Fruit fly (Drosophila melanogaster): ENCODE data around the gene dsh.

The dsh gene

DNA sequence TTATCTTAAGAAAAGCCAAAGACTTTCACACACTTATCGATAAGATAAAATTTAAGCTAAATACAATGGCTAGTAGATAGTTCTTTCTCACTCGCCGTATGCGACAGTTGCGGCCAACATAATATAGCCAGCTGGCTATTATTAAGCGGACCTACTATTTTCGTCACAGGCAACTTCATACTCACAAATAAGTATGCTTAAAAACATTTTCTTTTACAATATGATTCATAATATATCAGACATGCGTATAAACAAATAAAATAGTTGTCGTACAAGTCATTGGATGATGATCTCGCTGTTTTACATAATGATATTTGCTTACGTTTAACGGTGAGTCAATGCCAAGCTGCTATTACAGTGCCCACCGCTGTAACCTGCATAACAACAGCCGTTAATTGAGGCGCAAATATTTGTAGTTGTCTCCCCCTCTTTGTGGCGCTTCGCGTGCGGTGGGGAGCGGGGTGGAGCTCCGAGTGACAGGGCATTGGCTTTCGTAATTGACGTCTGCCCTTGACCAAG lies 29.4 kb upstream of the dsh start (continued):
- TF ChIP-seq oc (tag; optimal IDR thresholded peaks at IDR 0.05), result peak; percentile 68
- no peak for TF ChIP-seq Scr (GFP tag; IDR thresholded peaks at IDR 0.05; ENCODE audit: partially characterized antibody)
- no peak; the same call in 2 of the 3 replicates for TF ChIP-seq croc (GFP tag; conservative IDR thresholded peaks at IDR 0.05)
- no peak for TF ChIP-seq prd (optimal IDR thresholded peaks at IDR 0.05)
- TF ChIP-seq prd (GFP tag; IDR thresholded peaks at IDR 0.05), result peak; percentile 52
- TF ChIP-seq Trl (optimal IDR thresholded peaks at IDR 0.05), result no peak
- TF ChIP-seq Trl (GFP tag; optimal IDR thresholded peaks at IDR 0.05), result peak; percentile 73
- no peak for TF ChIP-seq CG10565 (GFP tag; optimal IDR thresholded peaks at IDR 0.05)
- peak; percentile 73 for TF ChIP-seq CG7556 (GFP tag; optimal IDR thresholded peaks at IDR 0.05)
- TF ChIP-seq Sox100B (GFP tag; optimal IDR thresholded peaks at IDR 0.05), result peak; percentile 82
- peak; percentile 9 for TF ChIP-seq Dad (GFP tag; optimal IDR thresholded peaks at IDR 0.05)
- no peak for TF ChIP-seq CG16779 (GFP tag; IDR thresholded peaks at IDR 0.05)
- no peak for TF ChIP-seq crc (GFP tag; optimal IDR thresholded peaks at IDR 0.05)
- no peak for TF ChIP-seq CG43689 (GFP tag; IDR thresholded peaks at IDR 0.05)
- TF ChIP-seq ttk (GFP tag; IDR thresholded peaks at IDR 0.05), result peak; percentile 51
- peak; percentile 47 for TF ChIP-seq Rx (GFP tag; IDR thresholded peaks at IDR 0.05)
- TF ChIP-seq en (GFP tag; optimal IDR thresholded peaks at IDR 0.05), result peak; percentile 60
- TF ChIP-seq tio (GFP tag; optimal IDR thresholded peaks at IDR 0.05), result peak; percentile 66
- peak; percentile 67 for TF ChIP-seq Atf6 (GFP tag; IDR thresholded peaks at IDR 0.05)
- peak; percentile 73 for TF ChIP-seq CG17385 (GFP tag; optimal IDR thresholded peaks at IDR 0.05)
- no peak for TF ChIP-seq bigmax (GFP tag; optimal IDR thresholded peaks at IDR 0.05)
- no peak for TF ChIP-seq sna (GFP tag; IDR thresholded peaks at IDR 0.05; ENCODE audit: partially characterized antibody)
- peak; percentile 63 for TF ChIP-seq gro (GFP tag; optimal IDR thresholded peaks at IDR 0.05)
- TF ChIP-seq CG33213 (GFP tag; optimal IDR thresholded peaks at IDR 0.05), result peak; percentile 43
- TF ChIP-seq MBD-R2 (GFP tag; IDR thresholded peaks at IDR 0.05), result peak; percentile 44; the same call in 1 of the 2 replicates
- peak; percentile 52 for TF ChIP-seq nerfin-1 (tag; optimal IDR thresholded peaks at IDR 0.05)
- no peak for TF ChIP-seq dm (GFP tag; optimal IDR thresholded peaks at IDR 0.05)
- TF ChIP-seq dmrt99B (tag; optimal IDR thresholded peaks at IDR 0.05), result peak; percentile 83
- TF ChIP-seq amos (GFP tag; IDR thresholded peaks at IDR 0.05; ENCODE audit: partially characterized antibody), result no peak; the same call in 1 of the 2 replicates
- TF ChIP-seq Camta (GFP tag; optimal IDR thresholded peaks at IDR 0.05), result peak; percentile 49
- TF ChIP-seq CG32772 (GFP tag; IDR thresholded peaks at IDR 0.05), result peak; percentile 51; the same call in 1 of the 2 replicates
- no peak for TF ChIP-seq ash1 (GFP tag; optimal IDR thresholded peaks at IDR 0.05)
- no peak for TF ChIP-seq CG6175 (GFP tag; IDR thresholded peaks at IDR 0.05)
- 0 out of 3 replicates have a peak, but pooled peaks have one; percentile 7 for TF ChIP-seq Optix (GFP tag; IDR thresholded peaks at IDR 0.05)
- TF ChIP-seq grn (GFP tag; optimal IDR thresholded peaks at IDR 0.05), result no peak
- TF ChIP-seq CG32532 (GFP tag; IDR thresholded peaks at IDR 0.05), result peak; percentile 76
- TF ChIP-seq Gsc (GFP tag; IDR thresholded peaks at IDR 0.05), result no peak
- TF ChIP-seq Spps (tag; optimal IDR thresholded peaks at IDR 0.05), result peak; percentile 19
- TF ChIP-seq aop (GFP tag; IDR thresholded peaks at IDR 0.05), result no peak
- TF ChIP-seq unc-4 (GFP tag; IDR thresholded peaks at IDR 0.05; ENCODE audit: partially characterized antibody), result no peak
- TF ChIP-seq phol (tag; optimal IDR thresholded peaks at IDR 0.05), result peak; percentile 74
- TF ChIP-seq kay (GFP tag; optimal IDR thresholded peaks at IDR 0.05), result peak; percentile 78
- TF ChIP-seq CG34422 (GFP tag; IDR thresholded peaks at IDR 0.05), result peak; percentile 62
- peak; percentile 54 for TF ChIP-seq CG34376 (GFP tag; optimal IDR thresholded peaks at IDR 0.05)
- TF ChIP-seq pum (GFP tag; optimal IDR thresholded peaks at IDR 0.05), result peak; percentile 38
- peak; percentile 51 for TF ChIP-seq slou (GFP tag; optimal IDR thresholded peaks at IDR 0.05)
- peak; percentile 53 for TF ChIP-seq mam (GFP tag; optimal IDR thresholded peaks at IDR 0.05)
- peak; percentile 3 for TF ChIP-seq CG17802 (tag; optimal IDR thresholded peaks at IDR 0.05)
- TF ChIP-seq Aef1 (GFP tag; IDR thresholded peaks at IDR 0.05), result peak; percentile 50
- TF ChIP-seq CG6654 (GFP tag; optimal IDR thresholded peaks at IDR 0.05), result peak; percentile 55
- peak; percentile 41 for TF ChIP-seq corto (GFP tag; optimal IDR thresholded peaks at IDR 0.05)
- peak; percentile 47 for TF ChIP-seq HLH54F (GFP tag; optimal IDR thresholded peaks at IDR 0.05)

All from whole organism, embryonic.